Worm (Caenorhabditis elegans) whole organism, L2 larva: ENCODE results near the gene slc-46A.
"Not testable (repeated sequence)": the region's sequence is repeated elsewhere in the genome, so short reads cannot be mapped to it uniquely, and the experiment has no call there.

Experiments used
- F13H6.1 ChIP-seq: sonication (generic microtip); optimal IDR thresholded peaks from 2 replicates; lab custom pipeline; 2016; ENCODE audit warnings: missing genetic modification characterization, missing compliant biosample characterization
- R02D3.7 ChIP-seq: fragments of 150-350 bp; optimal IDR thresholded peaks from 2 replicates; lab custom pipeline; 2014; ENCODE audit warnings: missing biosample characterization, missing genetic modification characterization
- Y55F3AM.14 ChIP-seq: fragments of 200-800 bp; sonication (Bioruptor generic); optimal IDR thresholded peaks from 2 replicates; lab custom pipeline; 2018; ENCODE audit warnings: mild to moderate bottlenecking, missing genetic modification characterization, missing compliant biosample characterization
- ama-1 ChIP-seq: fragments of 150-350 bp; optimal IDR thresholded peaks from 2 replicates; lab custom pipeline; 2018; ENCODE audit warnings: inconsistent platforms
- ceh-82 ChIP-seq: fragments of 150-350 bp; optimal IDR thresholded peaks from 2 replicates; lab custom pipeline; 2014; ENCODE audit warnings: missing biosample characterization, missing genetic modification characterization
- crh-2 ChIP-seq: sonication (generic microtip); optimal IDR thresholded peaks from 2 replicates; lab custom pipeline; 2017; ENCODE audit warnings: missing biosample characterization, missing genetic modification characterization
- dmd-4 ChIP-seq: sonication (generic microtip); optimal IDR thresholded peaks from 2 replicates; lab custom pipeline; 2017; ENCODE audit warnings: missing biosample characterization, missing genetic modification characterization
- egl-27 ChIP-seq: sonication (generic microtip); optimal IDR thresholded peaks from 3 replicates; lab custom pipeline; 2017; ENCODE audit warnings: missing biosample characterization, missing genetic modification reagents, missing genetic modification characterization
- elt-3 ChIP-seq: sonication (generic microtip); optimal IDR thresholded peaks from 2 replicates; lab custom pipeline; 2017; ENCODE audit warnings: missing biosample characterization, missing genetic modification characterization
- fos-1 ChIP-seq: fragments of 150-350 bp; optimal IDR thresholded peaks from 2 replicates; lab custom pipeline; 2014; ENCODE audit warnings: missing biosample characterization, missing genetic modification characterization
- gmeb-1 ChIP-seq: fragments of 150-350 bp; optimal IDR thresholded peaks from 2 replicates; lab custom pipeline; 2014; ENCODE audit warnings: missing biosample characterization, missing genetic modification characterization
- lin-11 ChIP-seq: fragments of 150-350 bp; sonication (generic microtip); optimal IDR thresholded peaks from 2 replicates; lab custom pipeline; 2014; ENCODE audit warnings: missing biosample characterization, missing genetic modification characterization, inconsistent platforms, mixed read lengths
- lin-39 ChIP-seq: fragments of 150-350 bp; optimal IDR thresholded peaks from 2 replicates; lab custom pipeline; 2014; ENCODE audit warnings: missing biosample characterization, missing genetic modification reagents, missing genetic modification characterization
- lsy-2 ChIP-seq, 2 experiments: fragments of 150-350 bp in 1 of 2; sonication (generic microtip) in 1 of 2; optimal IDR thresholded peaks; 2 replicates each; lab custom pipeline; 2014 to 2017; ENCODE audit warnings: missing biosample characterization in 2 of 2, missing genetic modification characterization in 2 of 2
- mdl-1 ChIP-seq, 2 experiments: fragments of 150-350 bp in 1 of 2; sonication (generic microtip) in 1 of 2; optimal IDR thresholded peaks; 2 replicates each; lab custom pipeline; 2017; ENCODE audit warnings: missing biosample characterization in 2 of 2, missing genetic modification characterization in 2 of 2
- nhr-11 ChIP-seq: fragments of 150-350 bp; optimal IDR thresholded peaks from 2 replicates; lab custom pipeline; 2014; ENCODE audit warnings: missing biosample characterization, missing genetic modification characterization
- nhr-12 ChIP-seq: fragments of 150-350 bp; optimal IDR thresholded peaks from 2 replicates; lab custom pipeline; 2014; ENCODE audit warnings: missing biosample characterization, missing genetic modification characterization
- nhr-23 ChIP-seq: fragments of 150-350 bp; optimal IDR thresholded peaks from 2 replicates; lab custom pipeline; 2014; ENCODE audit warnings: missing biosample characterization, missing genetic modification reagents, missing genetic modification characterization
- nhr-25 ChIP-seq: fragments of 150-350 bp; sonication (generic microtip); optimal IDR thresholded peaks from 3 replicates; lab custom pipeline; 2014; ENCODE audit warnings: missing biosample characterization, missing genetic modification characterization
- nhr-77 ChIP-seq: fragments of 150-350 bp; optimal IDR thresholded peaks from 2 replicates; lab custom pipeline; 2014; ENCODE audit warnings: missing biosample characterization, missing genetic modification characterization
- sma-3 ChIP-seq: sonication (generic microtip); optimal IDR thresholded peaks from 2 replicates; lab custom pipeline; 2016; ENCODE audit warnings: missing genetic modification reagents, missing genetic modification characterization, missing compliant biosample characterization
- sma-9 ChIP-seq, 2 experiments: fragments of 150-350 bp in 1 of 2; sonication (generic microtip) in 1 of 2; optimal IDR thresholded peaks; 2 replicates each; lab custom pipeline; 2014 to 2016; ENCODE audit warnings: missing genetic modification characterization in 2 of 2, mild to moderate bottlenecking in 1 of 2, missing biosample characterization in 1 of 2, missing compliant biosample characterization in 1 of 2, missing genetic modification reagents in 1 of 2, moderate library complexity in 1 of 2
- unc-55 ChIP-seq: fragments of 150-350 bp; sonication (generic microtip); optimal IDR thresholded peaks from 3 replicates; lab custom pipeline; 2014; ENCODE audit warnings: missing biosample characterization, missing genetic modification reagents, missing genetic modification characterization
- unc-62 ChIP-seq: fragments of 150-350 bp; optimal IDR thresholded peaks from 2 replicates; lab custom pipeline; 2014; ENCODE audit warnings: missing biosample characterization, missing genetic modification reagents, missing genetic modification characterization
- zag-1 ChIP-seq: fragments of 150-350 bp; optimal IDR thresholded peaks from 2 replicates; lab custom pipeline; 2014; ENCODE audit warnings: missing biosample characterization, missing genetic modification characterization
- ztf-1 ChIP-seq: fragments of 200-800 bp; sonication (Bioruptor generic); conservative IDR thresholded peaks from 2 replicates; pipeline ENCODE4 v1.3.6; 2022; ENCODE audit warnings: missing genetic modification characterization, missing compliant biosample characterization
- ztf-11 ChIP-seq: sonication (generic microtip); optimal IDR thresholded peaks from 2 replicates; lab custom pipeline; 2017; ENCODE audit warnings: missing biosample characterization, missing genetic modification characterization

slc-46A gene

ce11 chrIV:5295240-5295639 lies 23.8 kb upstream of the slc-46A start, which contains the start of gene msp-51:
Gene msp-51 (minus strand): TSS chrIV:5295340.
- not testable (repeated sequence) for TF ChIP-seq sma-3 (GFP tag; lab: Kevin White, UChicago); lin-39 (tag; lab: Kevin White, UChicago); mdl-1 (tag; optimal IDR thresholded peaks at IDR 0.05; lab: Kevin White, UChicago)

ce11 chrIV:5297436-5298012 lies 21.5 kb upstream of the slc-46A start, which contains the start of the genes ZK354.6 and msp-113:
Gene ZK354.6 (minus strand): TSS chrIV:5297536.
Gene msp-113 (plus strand): TSS chrIV:5297962.
- TF ChIP-seq gmeb-1 (tag; lab: Kevin White, UChicago) (no peak), ceh-82 (no peak), nhr-11 (no peak), crh-2 (tag; lab: Kevin White, UChicago) (no peak), dmd-4 (tag; lab: Kevin White, UChicago) (no peak), elt-3 (no peak), nhr-77 (tag; lab: Kevin White, UChicago) (no peak), sma-3 (GFP tag; lab: Kevin White, UChicago) (no peak), lin-39 (tag; lab: Kevin White, UChicago) (no peak), sma-9 (GFP tag; optimal IDR thresholded peaks at IDR 0.05; lab: Kevin White, UChicago) (no peak), sma-9 (tag; optimal IDR thresholded peaks at IDR 0.05; lab: Kevin White, UChicago) (no peak), ztf-1 (GFP tag; lab: Robert Waterston, UW) (no peak)

- no peak for TF ChIP-seq fos-1 (tag; lab: Kevin White, UChicago)
- no peak for TF ChIP-seq ztf-11 (tag; lab: Kevin White, UChicago)
- TF ChIP-seq ama-1 (lab: Kevin White, UChicago), result no peak
- no peak for TF ChIP-seq lin-11
- no peak for TF ChIP-seq gmeb-1 (tag; lab: Kevin White, UChicago)
Observed at ce11 chrIV:5303030-5303429, 16.0 kb upstream of the slc-46A start, which contains the start of gene ZK354.7. Gene ZK354.7 (minus strand): TSS chrIV:5303130.

ce11 chrIV:5306040-5306439 lies 13.0 kb upstream of the slc-46A start, which contains the start of gene ZK354.8:
Gene ZK354.8 (minus strand): TSS chrIV:5306140.
- no peak for TF ChIP-seq crh-2 (tag; lab: Kevin White, UChicago)
- no peak for TF ChIP-seq nhr-11
- no peak for TF ChIP-seq Y55F3AM.14 (GFP tag; lab: Kevin White, UChicago)
- TF ChIP-seq unc-55 (GFP tag; lab: Kevin White, UChicago), result no peak
- no peak for TF ChIP-seq sma-3 (GFP tag; lab: Kevin White, UChicago)
- no peak for TF ChIP-seq dmd-4 (tag; lab: Kevin White, UChicago)
- no peak for TF ChIP-seq nhr-23
- TF ChIP-seq ama-1 (lab: Kevin White, UChicago), result no peak
- TF ChIP-seq lsy-2 (tag; optimal IDR thresholded peaks at IDR 0.05; lab: Kevin White, UChicago), result no peak
- no peak for TF ChIP-seq unc-62 (GFP tag; lab: Kevin White, UChicago)
- TF ChIP-seq zag-1 (tag; lab: Kevin White, UChicago), result no peak
- no peak for TF ChIP-seq nhr-25
- no peak for TF ChIP-seq R02D3.7
- no peak for TF ChIP-seq egl-27
- no peak for TF ChIP-seq F13H6.1 (tag; lab: Kevin White, UChicago)

- not testable (repeated sequence) for TF ChIP-seq F13H6.1 (tag; lab: Kevin White, UChicago); R02D3.7; nhr-12 (tag; lab: Kevin White, UChicago)
- TF ChIP-seq, all 48 proteins: peak for 0; not testable (repeated sequence) for 48
Observed at ce11 chrIV:5308046-5308643, 10.9 kb upstream of the slc-46A start, which contains the start of the genes ZK354.9 and msp-58. Gene ZK354.9 (minus strand): TSS chrIV:5308146. Gene msp-58 (plus strand): TSS chrIV:5308593.

- TF ChIP-seq ztf-1 (GFP tag; lab: Robert Waterston, UW), result no peak
Observed at ce11 chrIV:5309742-5310141, 9.3 kb upstream of the slc-46A start, which contains the start of gene ZK354.3. Gene ZK354.3 (plus strand): TSS chrIV:5310042.
